Fruit fly (Drosophila melanogaster): ENCODE data around the gene CG8461.

CG8461 gene

DNA sequence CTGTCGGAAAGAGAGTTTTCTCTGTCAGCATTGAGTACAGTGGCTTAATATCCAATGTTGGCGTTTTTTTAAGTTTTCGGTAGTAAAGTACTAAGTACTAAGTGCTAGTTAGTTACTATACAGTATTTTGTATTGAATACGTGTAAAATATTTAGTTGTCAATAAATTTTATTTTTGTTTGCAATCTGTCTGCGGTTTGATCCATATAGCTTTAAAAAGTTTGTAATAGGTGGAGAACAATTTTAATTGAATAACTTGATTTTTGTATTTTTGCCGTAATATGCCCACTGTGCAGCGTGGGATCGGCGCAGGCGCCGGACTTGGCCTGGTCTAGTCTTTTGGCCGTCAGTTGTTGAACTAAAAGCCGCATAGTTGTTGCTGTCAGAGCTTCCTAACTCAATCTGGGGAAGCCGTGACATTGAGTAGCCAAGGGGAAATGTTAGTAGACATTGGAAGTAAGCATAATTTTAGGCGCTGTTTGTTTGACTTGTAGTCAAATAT, 45.0 kb upstream of the CG8461 start (continued):
- TF ChIP-seq mam (GFP tag; optimal IDR thresholded peaks at IDR 0.05) = peak; percentile 93
- TF ChIP-seq pho (GFP tag; optimal IDR thresholded peaks at IDR 0.05) = peak; percentile 93
- TF ChIP-seq CG17829 (tag; optimal IDR thresholded peaks at IDR 0.05) = peak; percentile 92
- no peak for TF ChIP-seq nerfin-2 (GFP tag; IDR thresholded peaks at IDR 0.05; ENCODE audit: partially characterized antibody)
- peak; percentile 59 for TF ChIP-seq Adf1 (GFP tag; IDR thresholded peaks at IDR 0.05)
- peak; percentile 87 for TF ChIP-seq repo (GFP tag; optimal IDR thresholded peaks at IDR 0.05)
- peak; percentile 78 for TF ChIP-seq CG30431 (GFP tag; optimal IDR thresholded peaks at IDR 0.05)
- TF ChIP-seq btn (GFP tag; optimal IDR thresholded peaks at IDR 0.05) = peak; percentile 88
- peak; percentile 88 for TF ChIP-seq CG1529 (GFP tag; optimal IDR thresholded peaks at IDR 0.05)
- TF ChIP-seq CG32772 (GFP tag; IDR thresholded peaks at IDR 0.05) = peak; percentile 71
- peak; percentile 59 for TF ChIP-seq CG4617 (GFP tag; optimal IDR thresholded peaks at IDR 0.05; ENCODE audit: borderline replicate concordance)
- peak; percentile 85; the same call in 1 of the 2 replicates for TF ChIP-seq ttk (GFP tag; IDR thresholded peaks at IDR 0.05)
- peak; percentile 57; the same call in 1 of the 2 replicates for TF ChIP-seq Dip2 (GFP tag; IDR thresholded peaks at IDR 0.05)
- TF ChIP-seq shn (GFP tag; optimal IDR thresholded peaks at IDR 0.05) = peak; percentile 88
- peak; percentile 85 for TF ChIP-seq CG5180 (GFP tag; optimal IDR thresholded peaks at IDR 0.05)
- no peak for TF ChIP-seq CG15479 (GFP tag; optimal IDR thresholded peaks at IDR 0.05)
- peak; percentile 92 for TF ChIP-seq CG17359 (tag; optimal IDR thresholded peaks at IDR 0.05)
- TF ChIP-seq hbn (GFP tag; IDR thresholded peaks at IDR 0.05; ENCODE audit: partially characterized antibody) = no peak
- peak; percentile 92 for TF ChIP-seq CG15011 (GFP tag; optimal IDR thresholded peaks at IDR 0.05)
- peak; percentile 80 for TF ChIP-seq sqz (GFP tag; optimal IDR thresholded peaks at IDR 0.05)
- 0 out of 2 replicates have a peak, but pooled peaks have one; percentile 8 for TF ChIP-seq Dref (GFP tag; IDR thresholded peaks at IDR 0.05)
- TF ChIP-seq CG2889 (GFP tag; IDR thresholded peaks at IDR 0.05) = 0 out of 3 replicates have a peak, but pooled peaks have one; percentile 18
- peak; percentile 82 for TF ChIP-seq Xrp1 (GFP tag; IDR thresholded peaks at IDR 0.05)
- peak; percentile 75 for TF ChIP-seq exex (tag; optimal IDR thresholded peaks at IDR 0.05)
- peak; percentile 63 for TF ChIP-seq psq (GFP tag; optimal IDR thresholded peaks at IDR 0.05)
- peak; percentile 88 for TF ChIP-seq ci (GFP tag; IDR thresholded peaks at IDR 0.05)
- TF ChIP-seq tgo (GFP tag; IDR thresholded peaks at IDR 0.05) = peak; percentile 84
- TF ChIP-seq NK7.1 (GFP tag; optimal IDR thresholded peaks at IDR 0.05) = peak; percentile 88
- TF ChIP-seq CG7372 (GFP tag; IDR thresholded peaks at IDR 0.05) = peak; percentile 83
- no peak for TF ChIP-seq zen (tag; optimal IDR thresholded peaks at IDR 0.05)
- TF ChIP-seq dmrt99B (tag; optimal IDR thresholded peaks at IDR 0.05) = peak; percentile 96
- TF ChIP-seq Sin3A (optimal IDR thresholded peaks at IDR 0.05) = no peak
- TF ChIP-seq CG17912 (GFP tag; optimal IDR thresholded peaks at IDR 0.05) = peak; percentile 44
- TF ChIP-seq C15 (GFP tag; IDR thresholded peaks at IDR 0.05) = peak; percentile 63; the same call in 2 of the 3 replicates
- TF ChIP-seq gce (GFP tag; IDR thresholded peaks at IDR 0.05) = no peak
- peak; percentile 95 for TF ChIP-seq CG13424 (tag; optimal IDR thresholded peaks at IDR 0.05)
- TF ChIP-seq CG33213 (GFP tag; optimal IDR thresholded peaks at IDR 0.05) = peak; percentile 78
- peak; percentile 92 for TF ChIP-seq dysf (GFP tag; IDR thresholded peaks at IDR 0.05)
- peak; percentile 82 for TF ChIP-seq CG8359 (GFP tag; optimal IDR thresholded peaks at IDR 0.05; ENCODE audit: borderline replicate concordance)
- no peak for TF ChIP-seq zen2 (GFP tag; IDR thresholded peaks at IDR 0.05; ENCODE audit: partially characterized antibody)
- TF ChIP-seq sens-2 (GFP tag; IDR thresholded peaks at IDR 0.05) = peak; percentile 60
- peak; percentile 80 for TF ChIP-seq trh (GFP tag; optimal IDR thresholded peaks at IDR 0.05)
- TF ChIP-seq CG7928 (GFP tag; optimal IDR thresholded peaks at IDR 0.05) = peak; percentile 73
- peak; percentile 87; the same call in 1 of the 3 replicates for TF ChIP-seq so (GFP tag; IDR thresholded peaks at IDR 0.05)
- no peak for TF ChIP-seq pan (optimal IDR thresholded peaks at IDR 0.05)
- TF ChIP-seq pan (GFP tag; optimal IDR thresholded peaks at IDR 0.05 in 1 of 2, IDR thresholded peaks at IDR 0.05 in 1 of 2) = peak in 1 of 2 experiments; percentile 91
- TF ChIP-seq CG4282 (GFP tag; optimal IDR thresholded peaks at IDR 0.05) = peak; percentile 67
- TF ChIP-seq CG7271 (tag; optimal IDR thresholded peaks at IDR 0.05) = no peak
- peak; percentile 96 for TF ChIP-seq CG2678 (tag; optimal IDR thresholded peaks at IDR 0.05)
- TF ChIP-seq bcd (GFP tag; optimal IDR thresholded peaks at IDR 0.05) = peak; percentile 94
- peak; percentile 95 for TF ChIP-seq PHDP (tag; optimal IDR thresholded peaks at IDR 0.05)
